Worm (Caenorhabditis elegans): Measurements from ENCODE around the gene rpb-6.

Gene rpb-6

ce11 chrII:10537988-10538387, 41.2 kb upstream of the rpb-6 start:
- no peak for TF ChIP-seq cebp-1 (GFP tag; IDR thresholded peaks at IDR 0.05)
- TF ChIP-seq cebp-1 (tag; optimal IDR thresholded peaks at IDR 0.05): peak; percentile 15
- TF ChIP-seq tbp1 (GFP tag; optimal IDR thresholded peaks at IDR 0.05): peak; percentile 32
- TF ChIP-seq ceh-100 (GFP tag; IDR thresholded peaks at IDR 0.05): no peak
- no peak for TF ChIP-seq snpc-1.3 (tag; optimal IDR thresholded peaks at IDR 0.05; ENCODE audit: insufficient read depth)
- TF ChIP-seq bed-2 (GFP tag; IDR thresholded peaks at IDR 0.05): peak; percentile 69; the same call in 1 of the 2 replicates
- peak; percentile 38; the same call in 1 of the 2 replicates for TF ChIP-seq pbrm-1 (GFP tag; IDR thresholded peaks at IDR 0.05)
- TF ChIP-seq F57C9.4 (tag; optimal IDR thresholded peaks at IDR 0.05): no peak
- TF ChIP-seq B0261.1 (tag; optimal IDR thresholded peaks at IDR 0.05): no peak
- TF ChIP-seq mxl-1 (tag; optimal IDR thresholded peaks at IDR 0.05): no peak
- no peak for TF ChIP-seq nhr-120 (GFP tag; IDR thresholded peaks at IDR 0.05)
- peak; percentile 31 for TF ChIP-seq athp-1 (tag; optimal IDR thresholded peaks at IDR 0.05)
- TF ChIP-seq lin-35 (GFP tag; optimal IDR thresholded peaks at IDR 0.05): no peak
- TF ChIP-seq lin-54 (GFP tag; optimal IDR thresholded peaks at IDR 0.05): peak; percentile 35
- no peak for TF ChIP-seq F22D6.2 (tag; optimal IDR thresholded peaks at IDR 0.05)
- 0 out of 2 replicates have a peak, but pooled peaks have one; percentile 11 for TF ChIP-seq attf-3 (GFP tag; conservative IDR thresholded peaks at IDR 0.05)
- TF ChIP-seq K11D2.4 (GFP tag; IDR thresholded peaks at IDR 0.05): 0 out of 2 replicates have a peak, but pooled peaks have one; percentile 39
- TF ChIP-seq F55B11.4 (tag; optimal IDR thresholded peaks at IDR 0.05; ENCODE audit: borderline replicate concordance, insufficient read depth): no peak
- peak; percentile 40; the same call in 1 of the 2 replicates for TF ChIP-seq mcd-1 (GFP tag; IDR thresholded peaks at IDR 0.05)
- peak; percentile 73 for TF ChIP-seq ZK185.1 (tag; optimal IDR thresholded peaks at IDR 0.05; ENCODE audit: poor library complexity, severe bottlenecking)
- TF ChIP-seq let-607 (tag; optimal IDR thresholded peaks at IDR 0.05): peak in 1 of 2 experiments; percentile 24
- TF ChIP-seq tlf-1 (GFP tag; optimal IDR thresholded peaks at IDR 0.05): no peak
- no peak for TF ChIP-seq bed-1 (GFP tag; IDR thresholded peaks at IDR 0.05)
- peak; percentile 6 for TF ChIP-seq ceh-27 (GFP tag; optimal IDR thresholded peaks at IDR 0.05)
- TF ChIP-seq him-1 (tag; optimal IDR thresholded peaks at IDR 0.05): no peak
- TF ChIP-seq lsl-1 (GFP tag; optimal IDR thresholded peaks at IDR 0.05): peak; percentile 4
- TF ChIP-seq ztf-28 (GFP tag; IDR thresholded peaks at IDR 0.05): 0 out of 2 replicates have a peak, but pooled peaks have one; percentile 46
- peak; percentile 45 for TF ChIP-seq D2030.7 (GFP tag; IDR thresholded peaks at IDR 0.05)
- peak; percentile 80 for TF ChIP-seq unc-130 (GFP tag; optimal IDR thresholded peaks at IDR 0.05)
- no peak for TF ChIP-seq xnd-1 (tag; optimal IDR thresholded peaks at IDR 0.05)
- peak; percentile 31 for TF ChIP-seq lin-40 (tag; optimal IDR thresholded peaks at IDR 0.05)
- TF ChIP-seq sea-2 (GFP tag; IDR thresholded peaks at IDR 0.05): 0 out of 2 replicates have a peak, but pooled peaks have one; percentile 40
- TF ChIP-seq gei-17 (GFP tag; optimal IDR thresholded peaks at IDR 0.05): no peak
- peak; percentile 19 to 45 for TF ChIP-seq rec-8 (tag; optimal IDR thresholded peaks at IDR 0.05)
- peak; percentile 70; the same call in 1 of the 2 replicates for TF ChIP-seq let-526 (GFP tag; IDR thresholded peaks at IDR 0.05)
- TF ChIP-seq chd-7 (tag; optimal IDR thresholded peaks at IDR 0.05): no peak
- no peak for TF ChIP-seq dox-1 (GFP tag; IDR thresholded peaks at IDR 0.05)
- TF ChIP-seq ceh-40 (GFP tag; IDR thresholded peaks at IDR 0.05): no peak
- TF ChIP-seq madf-8 (GFP tag; conservative IDR thresholded peaks at IDR 0.05): peak; percentile 29; the same call in 1 of the 2 replicates
- no peak for TF ChIP-seq lag-1 (GFP tag; IDR thresholded peaks at IDR 0.05)
- peak; percentile 40 for TF ChIP-seq F33H1.4 (GFP tag; IDR thresholded peaks at IDR 0.05)
- 0 out of 2 replicates have a peak, but pooled peaks have one; percentile 53 for TF ChIP-seq Y79H2A.3 (GFP tag; conservative IDR thresholded peaks at IDR 0.05)
- peak; percentile 39 for TF ChIP-seq F49E8.2 (tag; optimal IDR thresholded peaks at IDR 0.05; ENCODE audit: insufficient read depth)
- TF ChIP-seq lir-1 (GFP tag; conservative IDR thresholded peaks at IDR 0.05): no peak
- peak; percentile 41; the same call in 1 of the 2 replicates for TF ChIP-seq madf-6 (GFP tag; IDR thresholded peaks at IDR 0.05)

Data from whole organism, young adult.